Worm (Caenorhabditis elegans): ENCODE measurements around the gene C16D9.3.

ce11 chrV:8269878-8270277, 30.1 kb upstream of the C16D9.3 start:
- no peak for TF ChIP-seq ama-1 (optimal IDR thresholded peaks at IDR 0.05)
- no peak for TF ChIP-seq nhr-237 (tag; optimal IDR thresholded peaks at IDR 0.05)
- TF ChIP-seq ceh-9 (tag; optimal IDR thresholded peaks at IDR 0.05): no peak
- TF ChIP-seq jun-1 (tag; optimal IDR thresholded peaks at IDR 0.05): peak; percentile 24
- TF ChIP-seq lin-15B (tag; optimal IDR thresholded peaks at IDR 0.05): no peak
- TF ChIP-seq ztf-11 (tag; optimal IDR thresholded peaks at IDR 0.05): no peak

Measured in whole organism, L3 larva.